Worm (Caenorhabditis elegans): ENCODE data around the gene F41B4.2.

Gene F41B4.2

ce11 chrX:6861564-6861963, 26.5 kb upstream of the F41B4.2 start:
- TF ChIP-seq blmp-1 (tag; optimal IDR thresholded peaks at IDR 0.05) (no peak), lin-35 (GFP tag; optimal IDR thresholded peaks at IDR 0.05) (no peak)

ce11 chrX:6856793-6857192, 21.7 kb upstream of the F41B4.2 start:
- TF ChIP-seq alr-1 (tag; optimal IDR thresholded peaks at IDR 0.05; ENCODE audit: borderline replicate concordance) (no peak), mep-1 (tag; optimal IDR thresholded peaks at IDR 0.05) (no peak), tbx-2 (tag; optimal IDR thresholded peaks at IDR 0.05) (peak; percentile 59), sup-37 (GFP tag; optimal IDR thresholded peaks at IDR 0.05) (no peak), nhr-71 (tag; optimal IDR thresholded peaks at IDR 0.05) (peak; percentile 5), fkh-10 (GFP tag; optimal IDR thresholded peaks at IDR 0.05) (peak; percentile 45), nhr-237 (tag; optimal IDR thresholded peaks at IDR 0.05) (no peak), lin-14 (GFP tag; optimal IDR thresholded peaks at IDR 0.05) (peak; percentile 71), unc-86 (tag; optimal IDR thresholded peaks at IDR 0.05) (peak; percentile 0), blmp-1 (tag; optimal IDR thresholded peaks at IDR 0.05) (no peak), swsn-7 (tag; optimal IDR thresholded peaks at IDR 0.05) (no peak), ceh-82 (tag; optimal IDR thresholded peaks at IDR 0.05) (no peak)

ce11 chrX:6853318-6853717, 18.3 kb upstream of the F41B4.2 start, which contains the start of gene rig-3:
TSS of gene rig-3 (plus strand) at chrX:6853618.
- TF ChIP-seq blmp-1 (tag; optimal IDR thresholded peaks at IDR 0.05) = no peak
- no peak for TF ChIP-seq dpl-1 (GFP tag; optimal IDR thresholded peaks at IDR 0.05)

ce11 chrX:6850412-6850811, 15.3 kb upstream of the F41B4.2 start:
- TF ChIP-seq nhr-85 (tag) = peak; percentile 17
- TF ChIP-seq elt-3 (tag; optimal IDR thresholded peaks at IDR 0.05) = no peak

- TF ChIP-seq ceh-8 (GFP tag; optimal IDR thresholded peaks at IDR 0.05) (no peak), C04F5.9 (tag; optimal IDR thresholded peaks at IDR 0.05) (no peak), aly-2 (tag; optimal IDR thresholded peaks at IDR 0.05) (no peak), ceh-82 (tag; optimal IDR thresholded peaks at IDR 0.05) (no peak), elt-3 (tag; optimal IDR thresholded peaks at IDR 0.05) (no peak), egl-27 (tag; optimal IDR thresholded peaks at IDR 0.05) (no peak), fos-1 (tag; optimal IDR thresholded peaks at IDR 0.05) (no peak)
These were observed 13.5 kb upstream of the F41B4.2 start for ce11 chrX:6848596-6848995.

- TF ChIP-seq lin-14 (GFP tag; optimal IDR thresholded peaks at IDR 0.05) (peak; percentile 5), ets-5 (GFP tag; IDR thresholded peaks at IDR 0.05) (no peak)
These were observed 10.9 kb upstream of the F41B4.2 start, which contains the start of gene C53B7.2 for ce11 chrX:6845934-6846333. TSS of gene C53B7.2 (plus strand) at chrX:6846234.

ce11 chrX:6844394-6845072, 9.5 kb upstream of the F41B4.2 start, which contains the start of gene C53B7.3:
TSS of gene C53B7.3 (plus strand) at chrX:6844755.
- peak; percentile 47 for TF ChIP-seq nhr-77 (tag; optimal IDR thresholded peaks at IDR 0.05)
- peak; percentile 66 for TF ChIP-seq tbx-2 (tag; optimal IDR thresholded peaks at IDR 0.05)
- no peak for TF ChIP-seq nhr-237 (tag; optimal IDR thresholded peaks at IDR 0.05)
- no peak for TF ChIP-seq efl-1 (optimal IDR thresholded peaks at IDR 0.05)
- TF ChIP-seq efl-1 (GFP tag; optimal IDR thresholded peaks at IDR 0.05 in 1 of 2) = peak in 1 of 2 experiments; percentile 47
- peak; percentile 13 for TF ChIP-seq nhr-20 (tag; optimal IDR thresholded peaks at IDR 0.05)

ce11 chrX:6840670-6841308, 5.7 kb upstream of the F41B4.2 start, which contains the start of the genes glr-6 and asg-2:
TSS of gene glr-6 (minus strand) at chrX:6840720.
TSS of gene asg-2 (plus strand) at chrX:6841258.
- TF ChIP-seq pqm-1 (tag; optimal IDR thresholded peaks at IDR 0.05) (no peak), ets-5 (GFP tag; IDR thresholded peaks at IDR 0.05) (no peak), lir-3 (tag; optimal IDR thresholded peaks at IDR 0.05; ENCODE audit: poor library complexity) (peak; percentile 40), sox-4 (tag; optimal IDR thresholded peaks at IDR 0.05) (peak; percentile 21), jun-1 (tag; optimal IDR thresholded peaks at IDR 0.05) (peak; percentile 58), ztf-4 (tag; optimal IDR thresholded peaks at IDR 0.05) (peak; percentile 10), ceh-8 (GFP tag; optimal IDR thresholded peaks at IDR 0.05) (no peak), lin-15B (tag; optimal IDR thresholded peaks at IDR 0.05) (peak; percentile 86), aha-1 (tag; optimal IDR thresholded peaks at IDR 0.05) (no peak), ceh-90 (tag; optimal IDR thresholded peaks at IDR 0.05) (no peak), lin-14 (GFP tag; optimal IDR thresholded peaks at IDR 0.05) (peak; percentile 89), nhr-85 (tag) (peak; percentile 88), mdl-1 (tag; optimal IDR thresholded peaks at IDR 0.05) (peak in 1 of 2 experiments; percentile 84), C34B4.2 (tag; optimal IDR thresholded peaks at IDR 0.05) (no peak), Y116A8C.19 (tag; optimal IDR thresholded peaks at IDR 0.05; ENCODE audit: borderline replicate concordance) (no peak), aly-2 (tag; optimal IDR thresholded peaks at IDR 0.05) (no peak)

All from whole organism, L1 larva.